Worm (Caenorhabditis elegans) whole organism, L4 larva: ENCODE data around the gene C50H11.13.
A peak's percentile ranks its signal among the peaks of the same experiment; 100 is the strongest.

ENCODE experiments used
- F44E2.7 ChIP-seq: fragments of 200-800 bp; sonication (Bioruptor generic); IDR thresholded peaks from 2 replicates; pipeline ENCODE4 v2.1.2; 2022; ENCODE audit warnings: missing genetic modification characterization, missing compliant biosample characterization
- R02D3.7 ChIP-seq: fragments of 150-350 bp; sonication (generic microtip); optimal IDR thresholded peaks from 3 replicates; lab custom pipeline; 2014; ENCODE audit warnings: missing biosample characterization, missing genetic modification characterization
- T20F7.1 ChIP-seq: fragments of 200-800 bp; sonication (Bioruptor generic); optimal IDR thresholded peaks from 2 replicates; lab custom pipeline; 2018; ENCODE audit warnings: mild to moderate bottlenecking, missing genetic modification characterization, missing compliant biosample characterization
- T26A8.4 ChIP-seq: fragments of 200-800 bp; sonication (Bioruptor generic); IDR thresholded peaks from 2 replicates; pipeline ENCODE4 v1.3.6; 2022; ENCODE audit warnings: missing genetic modification characterization, missing compliant biosample characterization
- ZK337.2 ChIP-seq: fragments of 200-800 bp; sonication (Bioruptor generic); IDR thresholded peaks from 2 replicates; pipeline ENCODE4 v1.3.6; 2022; ENCODE audit warnings: missing genetic modification reagents, missing genetic modification characterization, missing compliant biosample characterization
- aly-2 ChIP-seq: sonication (generic microtip); optimal IDR thresholded peaks from 2 replicates; lab custom pipeline; 2018; ENCODE audit warnings: missing biosample characterization, missing genetic modification characterization
- ces-1 ChIP-seq: fragments of 150-350 bp; sonication (generic microtip); optimal IDR thresholded peaks from 4 replicates; lab custom pipeline; 2014; ENCODE audit warnings: missing biosample characterization, missing genetic modification reagents, missing genetic modification characterization
- cey-2 ChIP-seq: sonication (generic microtip); optimal IDR thresholded peaks from 3 replicates; lab custom pipeline; 2017; ENCODE audit warnings: missing genetic modification characterization, mild to moderate bottlenecking, missing compliant biosample characterization, antibody characterized with exemption, borderline replicate concordance; ENCODE audit not compliant: insufficient read depth
- daf-19 ChIP-seq: fragments of 200-800 bp; sonication (Bioruptor generic); conservative IDR thresholded peaks from 2 replicates; pipeline ENCODE4 v1.3.6; 2022; ENCODE audit warnings: missing genetic modification characterization, missing compliant biosample characterization
- dmd-8 ChIP-seq: fragments of 200-800 bp; sonication (Bioruptor generic); IDR thresholded peaks from 2 replicates; pipeline ENCODE4 v1.3.6; 2022; ENCODE audit warnings: missing genetic modification characterization, missing compliant biosample characterization
- dpl-1 ChIP-seq: fragments of 150-350 bp; optimal IDR thresholded peaks from 2 replicates; lab custom pipeline; 2014; ENCODE audit warnings: missing biosample characterization, missing genetic modification reagents, missing genetic modification characterization
- egl-27 ChIP-seq: sonication (generic microtip); optimal IDR thresholded peaks from 3 replicates; lab custom pipeline; 2017; ENCODE audit warnings: missing biosample characterization, missing genetic modification reagents, missing genetic modification characterization
- egl-43 ChIP-seq: fragments of 200-800 bp; sonication (Bioruptor generic); IDR thresholded peaks from 2 replicates; pipeline ENCODE4 v1.3.6; 2022; ENCODE audit warnings: missing genetic modification reagents, missing genetic modification characterization, missing compliant biosample characterization
- hlh-11 ChIP-seq: fragments of 200-800 bp; sonication (Bioruptor generic); optimal IDR thresholded peaks from 2 replicates; lab custom pipeline; 2018; ENCODE audit warnings: mild to moderate bottlenecking, missing genetic modification characterization, missing compliant biosample characterization
- hlh-30 ChIP-seq: sonication (generic microtip); optimal IDR thresholded peaks from 2 replicates; lab custom pipeline; 2017; ENCODE audit warnings: antibody characterized with exemption, mild to moderate bottlenecking, missing genetic modification characterization, missing compliant biosample characterization; ENCODE audit not compliant: insufficient read depth
- lim-7 ChIP-seq: fragments of 200-800 bp; sonication (Bioruptor generic); IDR thresholded peaks from 2 replicates; pipeline ENCODE4 v1.3.6; 2022; ENCODE audit warnings: missing genetic modification characterization, missing compliant biosample characterization
- lin-1 ChIP-seq: fragments of 200-800 bp; sonication (Bioruptor generic); IDR thresholded peaks from 2 replicates; pipeline ENCODE4 v1.3.6; 2022; ENCODE audit warnings: missing genetic modification reagents, missing genetic modification characterization, missing compliant biosample characterization
- lin-29 ChIP-seq: fragments of 200-800 bp; sonication (Bioruptor generic); IDR thresholded peaks from 2 replicates; pipeline ENCODE4 v1.3.6; 2022; ENCODE audit warnings: missing genetic modification reagents, missing genetic modification characterization, missing compliant biosample characterization
- lin-38 ChIP-seq: fragments of 200-800 bp; sonication (Bioruptor generic); IDR thresholded peaks from 2 replicates; pipeline ENCODE4 v1.3.6; 2022; ENCODE audit warnings: missing genetic modification reagents, missing genetic modification characterization, missing compliant biosample characterization
- lin-39 ChIP-seq: fragments of 150-350 bp; optimal IDR thresholded peaks from 2 replicates; lab custom pipeline; 2014; ENCODE audit warnings: missing biosample characterization, missing genetic modification reagents, missing genetic modification characterization
- lsy-2 ChIP-seq, 2 experiments: fragments of 150-350 bp in 1 of 2; sonication (generic microtip) in 1 of 2; optimal IDR thresholded peaks; 2 replicates each; lab custom pipeline; 2014 to 2017; ENCODE audit warnings: missing biosample characterization in 2 of 2, missing genetic modification characterization in 2 of 2
- mdl-1 ChIP-seq, 2 experiments: fragments of 150-350 bp in 1 of 2; sonication (generic microtip) in 1 of 2; optimal IDR thresholded peaks; 2 replicates each; lab custom pipeline; 2014 to 2017; ENCODE audit warnings: missing biosample characterization in 2 of 2, missing genetic modification characterization in 2 of 2
- nhr-10 ChIP-seq: fragments of 150-350 bp; optimal IDR thresholded peaks from 2 replicates; lab custom pipeline; 2014; ENCODE audit warnings: missing biosample characterization, missing genetic modification characterization
- nhr-11 ChIP-seq: fragments of 150-350 bp; optimal IDR thresholded peaks from 2 replicates; lab custom pipeline; 2014; ENCODE audit warnings: missing biosample characterization, missing genetic modification characterization
- nhr-25 ChIP-seq: sonication (generic microtip); optimal IDR thresholded peaks from 2 replicates; lab custom pipeline; 2017; ENCODE audit warnings: missing genetic modification characterization, mild to moderate bottlenecking, missing compliant biosample characterization, antibody characterized with exemption, moderate library complexity, borderline replicate concordance; ENCODE audit not compliant: insufficient read depth
- nhr-28 ChIP-seq: fragments of 150-350 bp; optimal IDR thresholded peaks from 2 replicates; lab custom pipeline; 2014; ENCODE audit warnings: missing biosample characterization, missing genetic modification characterization
- nhr-42 ChIP-seq: fragments of 200-800 bp; sonication (Bioruptor generic); IDR thresholded peaks from 2 replicates; pipeline ENCODE4 v1.3.6; 2022; ENCODE audit warnings: missing genetic modification characterization, missing compliant biosample characterization
- nhr-48 ChIP-seq: sonication (generic microtip); optimal IDR thresholded peaks from 2 replicates; lab custom pipeline; 2016; ENCODE audit warnings: mild to moderate bottlenecking, missing genetic modification characterization, missing compliant biosample characterization
- nhr-6 ChIP-seq: fragments of 150-350 bp; optimal IDR thresholded peaks from 2 replicates; lab custom pipeline; 2014; ENCODE audit warnings: missing biosample characterization, missing genetic modification characterization
- pha-4 ChIP-seq, 2 experiments: fragments of 150-350 bp in 1 of 2; fragments of 200-800 bp in 1 of 2; sonication (Bioruptor generic) in 1 of 2; IDR thresholded peaks in 1 of 2; optimal IDR thresholded peaks in 1 of 2; 2 replicates each; pipeline versions ENCODE4 v1.3.6 to Lab custom; 2014 to 2022; ENCODE audit warnings: missing genetic modification characterization in 2 of 2, missing genetic modification reagents in 2 of 2, missing biosample characterization in 1 of 2, missing compliant biosample characterization in 1 of 2
- snpc-4 ChIP-seq: fragments of 150-350 bp; optimal IDR thresholded peaks from 2 replicates; lab custom pipeline; 2014; ENCODE audit warnings: missing biosample characterization, missing genetic modification characterization
- spr-3 ChIP-seq: fragments of 200-800 bp; sonication (Bioruptor generic); optimal IDR thresholded peaks from 2 replicates; lab custom pipeline; 2018; ENCODE audit warnings: mild to moderate bottlenecking, missing genetic modification characterization, missing compliant biosample characterization
- unc-62 ChIP-seq, 3 experiments: fragments of 150-350 bp in 1 of 3; sonication (generic microtip); optimal IDR thresholded peaks in 2 of 3; peaks in 1 of 3; 1 replicate in 1 of 3; 2 replicates in 2 of 3; lab custom pipeline; 2014 to 2017; ENCODE audit warnings: missing biosample characterization in 3 of 3, missing genetic modification characterization in 3 of 3, missing genetic modification reagents in 3 of 3, missing genotype in 1 of 3
- vab-7 ChIP-seq: fragments of 200-800 bp; sonication (Bioruptor generic); IDR thresholded peaks from 2 replicates; pipeline ENCODE4 v1.3.6; 2022; ENCODE audit warnings: missing genetic modification reagents, missing genetic modification characterization, missing compliant biosample characterization
- zfp-3 ChIP-seq: fragments of 200-800 bp; sonication (Bioruptor generic); conservative IDR thresholded peaks from 2 replicates; pipeline ENCODE4 v1.3.6; 2022; ENCODE audit warnings: missing genetic modification reagents, missing genetic modification characterization, missing compliant biosample characterization
- zip-11 ChIP-seq: fragments of 200-800 bp; sonication (Bioruptor generic); IDR thresholded peaks from 2 replicates; pipeline ENCODE4 v1.3.6; 2022; ENCODE audit warnings: missing genetic modification characterization, missing compliant biosample characterization

C50H11.13 gene

DNA sequence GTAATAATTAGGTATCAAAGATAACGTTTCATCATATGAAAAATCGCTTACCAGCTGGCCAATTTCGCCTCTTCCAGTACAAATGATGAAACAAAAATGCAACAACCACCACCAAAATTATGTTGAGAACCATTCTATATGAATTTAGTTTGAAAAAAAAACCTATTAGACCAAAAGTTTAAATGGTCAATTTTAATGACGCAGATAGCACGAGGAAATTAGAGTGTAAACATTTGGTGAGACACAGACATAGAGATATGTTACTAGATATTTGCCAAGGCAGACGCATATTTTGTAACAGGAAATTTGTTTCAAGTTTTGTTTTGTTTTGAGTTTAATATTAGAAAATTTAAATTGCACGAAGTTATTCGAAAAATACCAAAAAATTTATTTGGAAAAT, 22.9 kb upstream of the C50H11.13 start, which contains the start of gene cyp-33C9 (continued):
- TF ChIP-seq lsy-2 (tag; optimal IDR thresholded peaks at IDR 0.05; lab: Kevin White, UChicago) (no peak), vab-7 (no peak), lin-29 (GFP tag; lab: Robert Waterston, UW) (no peak), nhr-28 (tag; lab: Kevin White, UChicago) (peak; percentile 75), dpl-1 (GFP tag; lab: Kevin White, UChicago) (no peak), ces-1 (GFP tag; lab: Kevin White, UChicago) (no peak)

ce11 chrV:3088768-3089167, 17.3 kb upstream of the C50H11.13 start, which contains the start of gene acs-21:
TSS of gene acs-21 (plus strand) at chrV:3089068.
- TF ChIP-seq egl-43 (GFP tag; lab: Robert Waterston, UW) (no peak), T20F7.1 (no peak), snpc-4 (no peak), nhr-6 (no peak), R02D3.7 (no peak), hlh-11 (no peak), hlh-30 (tag; lab: Kevin White, UChicago) (no peak), nhr-42 (GFP tag; lab: Robert Waterston, UW) (no peak), nhr-25 (no peak), lin-39 (no peak)
- TF ChIP-seq, all 104 proteins: peak for 0

- no peak for TF ChIP-seq lsy-2 (tag; optimal IDR thresholded peaks at IDR 0.05; lab: Kevin White, UChicago)
- TF ChIP-seq zip-11 (GFP tag; lab: Robert Waterston, UW) = no peak
- no peak for TF ChIP-seq pha-4 (GFP tag; IDR thresholded peaks at IDR 0.05; lab: Robert Waterston, UW)
- no peak for TF ChIP-seq pha-4 (tag; optimal IDR thresholded peaks at IDR 0.05; lab: Kevin White, UChicago)
- TF ChIP-seq, all 104 proteins: peak for 0
Observed at ce11 chrV:3086260-3086659, 14.8 kb upstream of the C50H11.13 start, which contains the start of gene srt-8. TSS of gene srt-8 (plus strand) at chrV:3086560.

ce11 chrV:3081471-3081870, 10.0 kb upstream of the C50H11.13 start, which contains the start of gene srt-7:
TSS of gene srt-7 (plus strand) at chrV:3081771.
- TF ChIP-seq daf-19 (GFP tag; lab: Robert Waterston, UW) (no peak), ZK337.2 (GFP tag; lab: Robert Waterston, UW) (no peak), R02D3.7 (no peak), nhr-48 (tag; lab: Kevin White, UChicago) (no peak), lin-38 (no peak), nhr-42 (GFP tag; lab: Robert Waterston, UW) (no peak), mdl-1 (tag; optimal IDR thresholded peaks at IDR 0.05; lab: Kevin White, UChicago) (no peak), nhr-28 (tag; lab: Kevin White, UChicago) (no peak), zfp-3 (GFP tag; lab: Robert Waterston, UW) (no peak), ces-1 (GFP tag; lab: Kevin White, UChicago) (no peak), T26A8.4 (GFP tag; lab: Robert Waterston, UW) (no peak), dmd-8 (GFP tag; lab: Robert Waterston, UW) (no peak), F44E2.7 (no peak), spr-3 (GFP tag; lab: Kevin White, UChicago) (no peak), nhr-11 (tag; lab: Kevin White, UChicago) (no peak), nhr-10 (tag; lab: Kevin White, UChicago) (no peak), cey-2 (no peak), lim-7 (GFP tag; lab: Robert Waterston, UW) (no peak), lin-1 (GFP tag; lab: Robert Waterston, UW) (no peak)

ce11 chrV:3080792-3081191, 9.3 kb upstream of the C50H11.13 start, which contains the start of gene srt-5:
TSS of gene srt-5 (minus strand) at chrV:3080892.
- TF ChIP-seq unc-62 (GFP tag; optimal IDR thresholded peaks at IDR 0.05 in 1 of 2; lab: Kevin White, UChicago) = peak in 1 of 2 experiments; percentile 61
- no peak for TF ChIP-seq unc-62 (tag; optimal IDR thresholded peaks at IDR 0.05; lab: Kevin White, UChicago)
- no peak for TF ChIP-seq aly-2 (tag; lab: Kevin White, UChicago)
- no peak for TF ChIP-seq egl-27
